Worm (Caenorhabditis elegans) whole organism, mixed stage, embryonic: ENCODE results near the gene magu-2.

Experiments
- blmp-1 ChIP-seq: fragments of 150-350 bp; optimal IDR thresholded peaks from 2 replicates; lab custom pipeline; 2014; ENCODE audit warnings: missing biosample characterization, missing genetic modification characterization
- ceh-43 ChIP-seq: fragments of 200-800 bp; sonication (Bioruptor generic); optimal IDR thresholded peaks from 2 replicates; lab custom pipeline; 2018; ENCODE audit warnings: mild to moderate bottlenecking, missing genetic modification characterization, moderate library complexity, missing compliant biosample characterization
- ceh-83 ChIP-seq: fragments of 200-800 bp; sonication (Bioruptor generic); optimal IDR thresholded peaks from 2 replicates; lab custom pipeline; 2018; ENCODE audit warnings: mild to moderate bottlenecking, missing genetic modification characterization, missing compliant biosample characterization
- ces-1 ChIP-seq: fragments of 150-350 bp; optimal IDR thresholded peaks from 2 replicates; lab custom pipeline; 2014; ENCODE audit warnings: missing biosample characterization, missing genetic modification reagents, missing genetic modification characterization
- elt-3 ChIP-seq: fragments of 150-350 bp; optimal IDR thresholded peaks from 2 replicates; lab custom pipeline; 2014; ENCODE audit warnings: missing biosample characterization, missing genetic modification characterization
- lin-13 ChIP-seq: fragments of 150-350 bp; optimal IDR thresholded peaks from 2 replicates; lab custom pipeline; 2014; ENCODE audit warnings: missing biosample characterization, missing genetic modification characterization
- mep-1 ChIP-seq: fragments of 150-350 bp; optimal IDR thresholded peaks from 2 replicates; lab custom pipeline; 2017; ENCODE audit warnings: missing biosample characterization, missing genetic modification reagents, missing genetic modification characterization, inconsistent platforms
- nhr-76 ChIP-seq: sonication (generic microtip); optimal IDR thresholded peaks from 2 replicates; lab custom pipeline; 2017; ENCODE audit warnings: missing biosample characterization, missing genetic modification characterization
- pha-4 ChIP-seq: fragments of 150-350 bp; optimal IDR thresholded peaks from 2 replicates; lab custom pipeline; 2018; ENCODE audit warnings: missing biosample characterization, missing genetic modification reagents, missing genetic modification characterization
- snpc-4 ChIP-seq: fragments of 150-350 bp; optimal IDR thresholded peaks from 2 replicates; lab custom pipeline; 2014; ENCODE audit warnings: missing biosample characterization, missing genetic modification characterization
- sptf-1 ChIP-seq: sonication (generic microtip); optimal IDR thresholded peaks from 2 replicates; lab custom pipeline; 2017; ENCODE audit warnings: mild to moderate bottlenecking, missing genetic modification characterization, moderate library complexity, missing compliant biosample characterization
- unc-120 ChIP-seq: sonication (generic microtip); optimal IDR thresholded peaks from 2 replicates; lab custom pipeline; 2017; ENCODE audit warnings: missing genetic modification characterization, missing compliant biosample characterization; ENCODE audit not compliant: poor library complexity, severe bottlenecking
- zip-8 ChIP-seq: fragments of 150-350 bp; optimal IDR thresholded peaks from 2 replicates; lab custom pipeline; 2014; ENCODE audit warnings: missing biosample characterization, missing genetic modification characterization
- ztf-11 ChIP-seq: fragments of 150-350 bp; optimal IDR thresholded peaks from 2 replicates; lab custom pipeline; 2014; ENCODE audit warnings: missing biosample characterization, missing genetic modification characterization

- no peak for TF ChIP-seq elt-3 (tag; lab: Kevin White, UChicago)
- TF ChIP-seq unc-120 (tag; lab: Kevin White, UChicago), result no peak
- no peak for TF ChIP-seq ces-1 (GFP tag; lab: Kevin White, UChicago)
- no peak for TF ChIP-seq mep-1 (tag; lab: Kevin White, UChicago)
- no peak for TF ChIP-seq zip-8
- no peak for TF ChIP-seq sptf-1 (tag; lab: Kevin White, UChicago)
- no peak for TF ChIP-seq ceh-83
- TF ChIP-seq lin-13 (tag; lab: Kevin White, UChicago), result no peak
- no peak for TF ChIP-seq ceh-43 (GFP tag; lab: Kevin White, UChicago)
- TF ChIP-seq pha-4 (tag; lab: Kevin White, UChicago), result no peak
- no peak for TF ChIP-seq nhr-76 (tag; lab: Kevin White, UChicago)
- TF ChIP-seq ztf-11, result no peak
- no peak for TF ChIP-seq snpc-4 (tag; lab: Kevin White, UChicago)
- TF ChIP-seq blmp-1 (tag; lab: Kevin White, UChicago), result no peak
Measured at ce11 chrV:8760416-8760815, 40.4 kb downstream of the magu-2 start, which contains the start of gene ddn-1.
